Worm (Caenorhabditis elegans) whole organism, L1 larva: Measurements from ENCODE around the gene C07A9.13.
A peak's percentile ranks its signal among the peaks of the same experiment; 100 is the strongest.

Experiments
- F16B12.6 ChIP-seq: fragments of 150-350 bp; optimal IDR thresholded peaks from 2 replicates; lab custom pipeline; 2014; ENCODE audit warnings: missing biosample characterization, missing genetic modification characterization
- blmp-1 ChIP-seq: fragments of 150-350 bp; optimal IDR thresholded peaks from 2 replicates; lab custom pipeline; 2014; ENCODE audit warnings: missing biosample characterization, missing genetic modification characterization
- ceh-63 ChIP-seq: fragments of 200-800 bp; sonication (Bioruptor generic); optimal IDR thresholded peaks from 2 replicates; lab custom pipeline; 2018; ENCODE audit warnings: mild to moderate bottlenecking, missing genetic modification characterization, missing compliant biosample characterization
- ceh-82 ChIP-seq, 3 experiments: fragments of 150-350 bp in 1 of 3; sonication (generic microtip) in 2 of 3; optimal IDR thresholded peaks; 2 replicates each; lab custom pipeline; 2014 to 2017; ENCODE audit warnings: missing biosample characterization in 3 of 3, missing genetic modification characterization in 3 of 3
- ces-1 ChIP-seq: fragments of 150-350 bp; optimal IDR thresholded peaks from 2 replicates; lab custom pipeline; 2014; ENCODE audit warnings: missing biosample characterization, missing genetic modification reagents, missing genetic modification characterization
- dsc-1 ChIP-seq: sonication (generic microtip); optimal IDR thresholded peaks from 2 replicates; lab custom pipeline; 2016; ENCODE audit warnings: mild to moderate bottlenecking, missing genetic modification characterization, missing compliant biosample characterization
- efl-1 ChIP-seq, 4 experiments: fragments of 150-350 bp; optimal IDR thresholded peaks in 3 of 4; peaks in 1 of 4; 1 replicate in 1 of 4; 2 replicates in 3 of 4; lab custom pipeline; 2014; ENCODE audit warnings: missing biosample characterization in 2 of 4, missing genetic modification characterization in 2 of 4, missing genetic modification reagents in 2 of 4
- fkh-4 ChIP-seq: sonication (generic microtip); optimal IDR thresholded peaks from 2 replicates; lab custom pipeline; 2016; ENCODE audit warnings: missing compliant biosample characterization, missing genetic modification characterization, borderline replicate concordance
- fkh-8 ChIP-seq: sonication (generic microtip); optimal IDR thresholded peaks from 2 replicates; lab custom pipeline; 2016; ENCODE audit warnings: mild to moderate bottlenecking, missing genetic modification characterization, missing compliant biosample characterization
- fos-1 ChIP-seq: fragments of 150-350 bp; optimal IDR thresholded peaks from 2 replicates; lab custom pipeline; 2014; ENCODE audit warnings: missing biosample characterization, missing genetic modification characterization
- hlh-17 ChIP-seq: fragments of 200-800 bp; sonication (Bioruptor generic); optimal IDR thresholded peaks from 2 replicates; lab custom pipeline; 2018; ENCODE audit warnings: missing genetic modification characterization, mild to moderate bottlenecking, missing compliant biosample characterization, moderate library complexity, borderline replicate concordance
- lin-14 ChIP-seq: fragments of 200-800 bp; sonication (Bioruptor generic); optimal IDR thresholded peaks from 2 replicates; lab custom pipeline; 2018; ENCODE audit warnings: mild to moderate bottlenecking, missing genetic modification characterization, moderate library complexity, missing compliant biosample characterization
- lir-3 ChIP-seq: sonication (generic microtip); optimal IDR thresholded peaks from 2 replicates; lab custom pipeline; 2016; ENCODE audit warnings: mild to moderate bottlenecking, missing genetic modification characterization, moderate library complexity, missing compliant biosample characterization; ENCODE audit not compliant: poor library complexity
- mdl-1 ChIP-seq, 2 experiments: fragments of 150-350 bp; optimal IDR thresholded peaks; 2 replicates each; lab custom pipeline; 2014 to 2017; ENCODE audit warnings: missing biosample characterization in 2 of 2, missing genetic modification characterization in 2 of 2, inconsistent platforms in 1 of 2
- mep-1 ChIP-seq: fragments of 150-350 bp; optimal IDR thresholded peaks from 2 replicates; lab custom pipeline; 2014; ENCODE audit warnings: missing biosample characterization, missing genetic modification characterization
- nhr-12 ChIP-seq: sonication (generic microtip); optimal IDR thresholded peaks from 2 replicates; lab custom pipeline; 2017; ENCODE audit warnings: missing biosample characterization, missing genetic modification characterization
- nhr-19 ChIP-seq: fragments of 200-800 bp; sonication (Bioruptor generic); conservative IDR thresholded peaks from 2 replicates; pipeline ENCODE4 v1.3.6; 2022; ENCODE audit warnings: missing genetic modification characterization, missing compliant biosample characterization
- nhr-20 ChIP-seq: sonication (generic microtip); optimal IDR thresholded peaks from 2 replicates; lab custom pipeline; 2016; ENCODE audit warnings: mild to moderate bottlenecking, missing genetic modification characterization, missing compliant biosample characterization
- nhr-237 ChIP-seq: fragments of 150-350 bp; optimal IDR thresholded peaks from 2 replicates; lab custom pipeline; 2014; ENCODE audit warnings: missing biosample characterization, missing genetic modification characterization
- nhr-47 ChIP-seq: sonication (generic microtip); optimal IDR thresholded peaks from 2 replicates; lab custom pipeline; 2016; ENCODE audit warnings: mild to moderate bottlenecking, missing genetic modification characterization, moderate library complexity, missing compliant biosample characterization
- nhr-71 ChIP-seq: sonication (generic microtip); optimal IDR thresholded peaks from 2 replicates; lab custom pipeline; 2016; ENCODE audit warnings: mild to moderate bottlenecking, missing genetic modification characterization, moderate library complexity, missing compliant biosample characterization
- nhr-77 ChIP-seq: fragments of 150-350 bp; optimal IDR thresholded peaks from 2 replicates; lab custom pipeline; 2014; ENCODE audit warnings: missing biosample characterization, missing genetic modification characterization
- nhr-85 ChIP-seq: sonication (generic microtip); peaks from one replicate; lab custom pipeline; 2016; ENCODE audit warnings: missing genetic modification characterization, inconsistent platforms, missing compliant biosample characterization
- pax-3 ChIP-seq: fragments of 200-800 bp; sonication (Bioruptor generic); optimal IDR thresholded peaks from 2 replicates; lab custom pipeline; 2018; ENCODE audit warnings: mild to moderate bottlenecking, missing genetic modification characterization, moderate library complexity, missing compliant biosample characterization
- pqm-1 ChIP-seq: sonication (generic microtip); optimal IDR thresholded peaks from 3 replicates; lab custom pipeline; 2017; ENCODE audit warnings: missing biosample characterization, missing genetic modification characterization
- rnt-1 ChIP-seq: sonication (generic microtip); optimal IDR thresholded peaks from 2 replicates; lab custom pipeline; 2016; ENCODE audit warnings: mild to moderate bottlenecking, missing genetic modification characterization, moderate library complexity, missing compliant biosample characterization
- sox-4 ChIP-seq: sonication (generic microtip); optimal IDR thresholded peaks from 2 replicates; lab custom pipeline; 2016; ENCODE audit warnings: missing genetic modification characterization, missing compliant biosample characterization
- sptf-1 ChIP-seq: fragments of 150-350 bp; optimal IDR thresholded peaks from 2 replicates; lab custom pipeline; 2014; ENCODE audit warnings: missing biosample characterization, missing genetic modification characterization
- sup-37 ChIP-seq: fragments of 200-800 bp; sonication (Bioruptor generic); optimal IDR thresholded peaks from 2 replicates; lab custom pipeline; 2018; ENCODE audit warnings: mild to moderate bottlenecking, missing genetic modification characterization, missing compliant biosample characterization
- unc-130 ChIP-seq: fragments of 150-350 bp; optimal IDR thresholded peaks from 2 replicates; lab custom pipeline; 2017; ENCODE audit warnings: missing biosample characterization, missing genetic modification characterization, inconsistent platforms
- vab-15 ChIP-seq: sonication (generic microtip); optimal IDR thresholded peaks from 2 replicates; lab custom pipeline; 2017; ENCODE audit warnings: missing genotype, mild to moderate bottlenecking, missing genetic modification characterization, missing compliant biosample characterization
- zip-4 ChIP-seq: fragments of 200-800 bp; sonication (Bioruptor generic); optimal IDR thresholded peaks from 2 replicates; lab custom pipeline; 2018; ENCODE audit warnings: mild to moderate bottlenecking, missing genetic modification characterization, moderate library complexity, missing compliant biosample characterization
- ztf-11 ChIP-seq, 2 experiments: sonication (generic microtip); optimal IDR thresholded peaks; 2 replicates each; lab custom pipeline; 2016 to 2017; ENCODE audit warnings: missing genetic modification characterization in 2 of 2, missing biosample characterization in 1 of 2, missing compliant biosample characterization in 1 of 2
- ztf-4 ChIP-seq: fragments of 150-350 bp; optimal IDR thresholded peaks from 2 replicates; lab custom pipeline; 2014; ENCODE audit warnings: missing biosample characterization, missing genetic modification characterization

The C07A9.13 gene

ce11 chrIII:9663943-9664342 lies 17.2 kb downstream of the C07A9.13 start (continued):
- TF ChIP-seq nhr-47 (tag; lab: Kevin White, UChicago) (no peak), pqm-1 (tag; lab: Kevin White, UChicago) (no peak)

DNA sequence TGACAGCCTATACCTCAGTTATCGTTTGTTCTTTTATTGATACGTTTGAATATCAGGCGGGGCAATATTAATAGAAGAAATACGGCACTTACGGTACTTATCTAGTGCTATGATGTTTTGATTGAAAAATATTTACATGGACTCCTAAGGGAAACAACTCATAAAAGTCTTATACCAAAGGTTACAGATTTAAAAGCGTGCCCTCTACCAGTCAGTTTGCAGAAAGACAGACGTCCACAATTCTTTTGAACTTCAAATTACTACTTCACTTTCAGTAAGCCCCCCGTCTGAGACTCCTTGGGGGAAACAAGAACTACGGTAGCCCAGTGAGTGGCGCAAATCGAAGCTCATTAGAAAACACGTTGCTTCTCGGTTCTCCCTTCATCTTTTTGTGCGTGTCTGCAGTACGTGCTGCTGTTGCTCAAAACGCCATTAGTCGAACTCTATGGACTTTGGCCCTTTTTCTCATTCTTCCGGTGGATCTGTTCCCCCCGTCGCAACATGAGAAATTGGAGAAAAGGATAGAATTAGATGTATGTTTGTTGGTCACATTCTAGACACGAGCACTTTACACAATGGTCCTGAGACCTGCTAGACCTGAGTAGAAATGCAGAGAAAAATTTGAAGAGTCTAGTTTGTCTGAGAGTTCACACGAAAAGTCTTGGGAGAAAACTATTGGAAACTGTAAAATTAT lies 18.7 kb downstream of the C07A9.13 start:
- TF ChIP-seq mep-1 (tag; lab: Kevin White, UChicago) (peak; percentile 1), fos-1 (tag; lab: Kevin White, UChicago) (no peak), hlh-17 (GFP tag; lab: Kevin White, UChicago) (no peak), nhr-19 (GFP tag; lab: Robert Waterston, UW) (peak; percentile 40), ztf-11 (tag; optimal IDR thresholded peaks at IDR 0.05; lab: Kevin White, UChicago) (no peak), ceh-82 (tag; optimal IDR thresholded peaks at IDR 0.05; lab: Kevin White, UChicago) (no peak), mdl-1 (tag; optimal IDR thresholded peaks at IDR 0.05; lab: Kevin White, UChicago) (no peak), zip-4 (GFP tag; lab: Kevin White, UChicago) (no peak), sptf-1 (tag; lab: Kevin White, UChicago) (no peak), F16B12.6 (tag; lab: Kevin White, UChicago) (no peak), rnt-1 (tag; lab: Kevin White, UChicago) (peak; percentile 62), vab-15 (tag; lab: Kevin White, UChicago) (no peak), ztf-4 (no peak), lir-3 (no peak), sup-37 (no peak), nhr-85 (tag; lab: Kevin White, UChicago) (peak; percentile 48), nhr-237 (tag; lab: Kevin White, UChicago) (no peak), nhr-77 (tag; lab: Kevin White, UChicago) (no peak), nhr-71 (peak; percentile 54), ceh-63 (no peak), unc-130 (no peak), fkh-4 (tag; lab: Kevin White, UChicago) (no peak), lin-14 (peak; percentile 68), nhr-20 (tag; lab: Kevin White, UChicago) (peak; percentile 70), blmp-1 (tag; lab: Kevin White, UChicago) (no peak), ces-1 (GFP tag; lab: Kevin White, UChicago) (no peak), sox-4 (tag; lab: Kevin White, UChicago) (no peak)

- TF ChIP-seq nhr-20 (tag; lab: Kevin White, UChicago) (peak; percentile 24), nhr-85 (tag; lab: Kevin White, UChicago) (peak; percentile 39), nhr-19 (GFP tag; lab: Robert Waterston, UW) (peak; percentile 56), efl-1 (optimal IDR thresholded peaks at IDR 0.05; lab: Kevin White, UChicago) (no peak), efl-1 (GFP tag; optimal IDR thresholded peaks at IDR 0.05 in 1 of 2; lab: Kevin White, UChicago) (peak in 1 of 2 experiments; percentile 38), vab-15 (tag; lab: Kevin White, UChicago) (no peak), dsc-1 (tag; lab: Kevin White, UChicago) (peak; percentile 28), lin-14 (peak; percentile 30), ztf-11 (tag; optimal IDR thresholded peaks at IDR 0.05; lab: Kevin White, UChicago) (no peak)
These were observed 20.0 kb downstream of the C07A9.13 start for ce11 chrIII:9661119-9661518.

ce11 chrIII:9658569-9658968 lies 22.5 kb downstream of the C07A9.13 start:
- TF ChIP-seq pqm-1 (tag; lab: Kevin White, UChicago) (no peak), nhr-71 (no peak), nhr-12 (tag; lab: Kevin White, UChicago) (no peak), fkh-8 (tag; lab: Kevin White, UChicago) (peak; percentile 30), dsc-1 (tag; lab: Kevin White, UChicago) (peak; percentile 94), hlh-17 (GFP tag; lab: Kevin White, UChicago) (no peak), pax-3 (peak; percentile 53)
